Worm (Caenorhabditis elegans) whole organism, L1 larva: ENCODE results near the gene flp-27.

Source experiments
- C04F5.9 ChIP-seq: sonication (generic microtip); optimal IDR thresholded peaks from 2 replicates; lab custom pipeline; 2016; ENCODE audit warnings: missing genetic modification characterization, missing compliant biosample characterization
- C34B4.2 ChIP-seq: sonication (generic microtip); optimal IDR thresholded peaks from 2 replicates; lab custom pipeline; 2017; ENCODE audit warnings: mild to moderate bottlenecking, missing genetic modification characterization, missing compliant biosample characterization
- Y116A8C.19 ChIP-seq: sonication (generic microtip); optimal IDR thresholded peaks from 2 replicates; lab custom pipeline; 2016; ENCODE audit warnings: missing compliant biosample characterization, missing genetic modification characterization, borderline replicate concordance
- aly-2 ChIP-seq: fragments of 150-350 bp; optimal IDR thresholded peaks from 2 replicates; lab custom pipeline; 2014; ENCODE audit warnings: missing biosample characterization, missing genetic modification characterization
- blmp-1 ChIP-seq: fragments of 150-350 bp; optimal IDR thresholded peaks from 2 replicates; lab custom pipeline; 2014; ENCODE audit warnings: missing biosample characterization, missing genetic modification characterization
- ceh-8 ChIP-seq: fragments of 200-800 bp; sonication (Bioruptor generic); optimal IDR thresholded peaks from 2 replicates; lab custom pipeline; 2018; ENCODE audit warnings: mild to moderate bottlenecking, missing genetic modification characterization, moderate library complexity, missing compliant biosample characterization
- ceh-82 ChIP-seq, 3 experiments: fragments of 150-350 bp in 1 of 3; sonication (generic microtip) in 2 of 3; optimal IDR thresholded peaks; 2 replicates each; lab custom pipeline; 2014 to 2017; ENCODE audit warnings: missing biosample characterization in 3 of 3, missing genetic modification characterization in 3 of 3
- ceh-88 ChIP-seq: fragments of 200-800 bp; sonication (Bioruptor generic); IDR thresholded peaks from 2 replicates; pipeline ENCODE4 v1.3.6; 2022; ENCODE audit warnings: missing genetic modification characterization, missing compliant biosample characterization
- dpl-1 ChIP-seq, 3 experiments: fragments of 150-350 bp in 2 of 3; sonication (generic microtip) in 1 of 3; optimal IDR thresholded peaks; 2 replicates each; lab custom pipeline; 2014 to 2017; ENCODE audit warnings: missing biosample characterization in 3 of 3, missing genetic modification characterization in 3 of 3, missing genetic modification reagents in 3 of 3
- dsc-1 ChIP-seq: sonication (generic microtip); optimal IDR thresholded peaks from 2 replicates; lab custom pipeline; 2016; ENCODE audit warnings: mild to moderate bottlenecking, missing genetic modification characterization, missing compliant biosample characterization
- efl-1 ChIP-seq, 4 experiments: fragments of 150-350 bp; optimal IDR thresholded peaks in 3 of 4; peaks in 1 of 4; 1 replicate in 1 of 4; 2 replicates in 3 of 4; lab custom pipeline; 2014; ENCODE audit warnings: missing biosample characterization in 2 of 4, missing genetic modification characterization in 2 of 4, missing genetic modification reagents in 2 of 4
- egl-13 ChIP-seq: sonication (generic microtip); optimal IDR thresholded peaks from 2 replicates; lab custom pipeline; 2016; ENCODE audit warnings: missing genotype, missing genetic modification reagents, missing genetic modification characterization, missing compliant biosample characterization
- elt-2 ChIP-seq: sonication (generic microtip); optimal IDR thresholded peaks from 2 replicates; lab custom pipeline; 2016; ENCODE audit warnings: missing genetic modification characterization, mild to moderate bottlenecking, inconsistent platforms, missing compliant biosample characterization, missing genetic modification reagents
- fkh-8 ChIP-seq: sonication (generic microtip); optimal IDR thresholded peaks from 2 replicates; lab custom pipeline; 2016; ENCODE audit warnings: mild to moderate bottlenecking, missing genetic modification characterization, missing compliant biosample characterization
- fos-1 ChIP-seq: fragments of 150-350 bp; optimal IDR thresholded peaks from 2 replicates; lab custom pipeline; 2014; ENCODE audit warnings: missing biosample characterization, missing genetic modification characterization
- grh-1 ChIP-seq: fragments of 200-800 bp; sonication (Bioruptor generic); IDR thresholded peaks from 2 replicates; pipeline ENCODE4 v1.3.6; 2022; ENCODE audit warnings: missing genetic modification reagents, missing genetic modification characterization, missing compliant biosample characterization
- hpl-2 ChIP-seq: fragments of 150-350 bp; optimal IDR thresholded peaks from 2 replicates; lab custom pipeline; 2014; ENCODE audit warnings: missing biosample characterization, missing genetic modification reagents, missing genetic modification characterization
- jun-1 ChIP-seq: fragments of 150-350 bp; optimal IDR thresholded peaks from 2 replicates; lab custom pipeline; 2014; ENCODE audit warnings: missing biosample characterization, missing genetic modification reagents, missing genetic modification characterization
- lin-13 ChIP-seq: fragments of 150-350 bp; optimal IDR thresholded peaks from 2 replicates; lab custom pipeline; 2014; ENCODE audit warnings: missing biosample characterization, missing genetic modification reagents, missing genetic modification characterization
- lin-14 ChIP-seq: fragments of 200-800 bp; sonication (Bioruptor generic); optimal IDR thresholded peaks from 2 replicates; lab custom pipeline; 2018; ENCODE audit warnings: mild to moderate bottlenecking, missing genetic modification characterization, moderate library complexity, missing compliant biosample characterization
- lin-35 ChIP-seq, 2 experiments: fragments of 150-350 bp; optimal IDR thresholded peaks; 2 replicates each; lab custom pipeline; 2014; ENCODE audit warnings: missing biosample characterization in 2 of 2, missing genetic modification characterization in 2 of 2, missing genetic modification reagents in 2 of 2
- lir-3 ChIP-seq: sonication (generic microtip); optimal IDR thresholded peaks from 2 replicates; lab custom pipeline; 2016; ENCODE audit warnings: mild to moderate bottlenecking, missing genetic modification characterization, moderate library complexity, missing compliant biosample characterization; ENCODE audit not compliant: poor library complexity
- mab-9 ChIP-seq: fragments of 200-800 bp; sonication (Bioruptor generic); IDR thresholded peaks from 2 replicates; pipeline ENCODE4 v1.3.6; 2022; ENCODE audit warnings: missing genetic modification reagents, missing genetic modification characterization, missing compliant biosample characterization
- mef-2 ChIP-seq: fragments of 150-350 bp; optimal IDR thresholded peaks from 2 replicates; lab custom pipeline; 2014; ENCODE audit warnings: missing biosample characterization, missing genetic modification characterization
- mep-1 ChIP-seq: fragments of 150-350 bp; optimal IDR thresholded peaks from 2 replicates; lab custom pipeline; 2014; ENCODE audit warnings: missing biosample characterization, missing genetic modification characterization
- nhr-12 ChIP-seq: sonication (generic microtip); optimal IDR thresholded peaks from 2 replicates; lab custom pipeline; 2017; ENCODE audit warnings: missing biosample characterization, missing genetic modification characterization
- nhr-237 ChIP-seq: fragments of 150-350 bp; optimal IDR thresholded peaks from 2 replicates; lab custom pipeline; 2014; ENCODE audit warnings: missing biosample characterization, missing genetic modification characterization
- nhr-28 ChIP-seq: fragments of 150-350 bp; optimal IDR thresholded peaks from 2 replicates; lab custom pipeline; 2014; ENCODE audit warnings: missing biosample characterization, missing genetic modification characterization
- nhr-77 ChIP-seq: fragments of 150-350 bp; optimal IDR thresholded peaks from 2 replicates; lab custom pipeline; 2014; ENCODE audit warnings: missing biosample characterization, missing genetic modification characterization
- nhr-84 ChIP-seq: sonication (generic microtip); optimal IDR thresholded peaks from 2 replicates; lab custom pipeline; 2017; ENCODE audit warnings: missing biosample characterization, missing genetic modification characterization
- nhr-85 ChIP-seq: sonication (generic microtip); peaks from one replicate; lab custom pipeline; 2016; ENCODE audit warnings: missing genetic modification characterization, inconsistent platforms, missing compliant biosample characterization
- nhr-90 ChIP-seq: sonication (generic microtip); optimal IDR thresholded peaks from 2 replicates; lab custom pipeline; 2016; ENCODE audit warnings: mild to moderate bottlenecking, missing genetic modification characterization, missing compliant biosample characterization; ENCODE audit not compliant: poor library complexity
- pag-3 ChIP-seq: sonication (generic microtip); optimal IDR thresholded peaks from 2 replicates; lab custom pipeline; 2017; ENCODE audit warnings: missing genetic modification characterization, mild to moderate bottlenecking, missing compliant biosample characterization, antibody characterized with exemption, borderline replicate concordance; ENCODE audit not compliant: insufficient read depth
- snpc-4 ChIP-seq: fragments of 150-350 bp; optimal IDR thresholded peaks from 2 replicates; lab custom pipeline; 2014; ENCODE audit warnings: missing biosample characterization, missing genetic modification characterization
- snu-23 ChIP-seq: sonication (generic microtip); optimal IDR thresholded peaks from 2 replicates; lab custom pipeline; 2016; ENCODE audit warnings: missing genetic modification characterization, missing compliant biosample characterization
- sox-4 ChIP-seq: sonication (generic microtip); optimal IDR thresholded peaks from 2 replicates; lab custom pipeline; 2016; ENCODE audit warnings: missing genetic modification characterization, missing compliant biosample characterization
- sptf-1 ChIP-seq: fragments of 150-350 bp; optimal IDR thresholded peaks from 2 replicates; lab custom pipeline; 2014; ENCODE audit warnings: missing biosample characterization, missing genetic modification characterization
- sup-37 ChIP-seq: fragments of 200-800 bp; sonication (Bioruptor generic); optimal IDR thresholded peaks from 2 replicates; lab custom pipeline; 2018; ENCODE audit warnings: mild to moderate bottlenecking, missing genetic modification characterization, missing compliant biosample characterization
- tbx-2 ChIP-seq: sonication (generic microtip); optimal IDR thresholded peaks from 2 replicates; lab custom pipeline; 2016; ENCODE audit warnings: missing genetic modification characterization, missing compliant biosample characterization
- tlp-1 ChIP-seq: fragments of 150-350 bp; optimal IDR thresholded peaks from 2 replicates; lab custom pipeline; 2014; ENCODE audit warnings: missing biosample characterization, missing genetic modification characterization
- unc-130 ChIP-seq: fragments of 150-350 bp; optimal IDR thresholded peaks from 2 replicates; lab custom pipeline; 2017; ENCODE audit warnings: missing biosample characterization, missing genetic modification characterization, inconsistent platforms
- unc-98 ChIP-seq: fragments of 200-800 bp; sonication (Bioruptor generic); IDR thresholded peaks from 2 replicates; pipeline ENCODE4 v1.3.6; 2022; ENCODE audit warnings: missing genetic modification characterization, missing compliant biosample characterization
- vab-15 ChIP-seq: sonication (generic microtip); optimal IDR thresholded peaks from 2 replicates; lab custom pipeline; 2017; ENCODE audit warnings: missing genotype, mild to moderate bottlenecking, missing genetic modification characterization, missing compliant biosample characterization
- ztf-4 ChIP-seq: fragments of 150-350 bp; optimal IDR thresholded peaks from 2 replicates; lab custom pipeline; 2014; ENCODE audit warnings: missing biosample characterization, missing genetic modification characterization

The flp-27 gene

DNA sequence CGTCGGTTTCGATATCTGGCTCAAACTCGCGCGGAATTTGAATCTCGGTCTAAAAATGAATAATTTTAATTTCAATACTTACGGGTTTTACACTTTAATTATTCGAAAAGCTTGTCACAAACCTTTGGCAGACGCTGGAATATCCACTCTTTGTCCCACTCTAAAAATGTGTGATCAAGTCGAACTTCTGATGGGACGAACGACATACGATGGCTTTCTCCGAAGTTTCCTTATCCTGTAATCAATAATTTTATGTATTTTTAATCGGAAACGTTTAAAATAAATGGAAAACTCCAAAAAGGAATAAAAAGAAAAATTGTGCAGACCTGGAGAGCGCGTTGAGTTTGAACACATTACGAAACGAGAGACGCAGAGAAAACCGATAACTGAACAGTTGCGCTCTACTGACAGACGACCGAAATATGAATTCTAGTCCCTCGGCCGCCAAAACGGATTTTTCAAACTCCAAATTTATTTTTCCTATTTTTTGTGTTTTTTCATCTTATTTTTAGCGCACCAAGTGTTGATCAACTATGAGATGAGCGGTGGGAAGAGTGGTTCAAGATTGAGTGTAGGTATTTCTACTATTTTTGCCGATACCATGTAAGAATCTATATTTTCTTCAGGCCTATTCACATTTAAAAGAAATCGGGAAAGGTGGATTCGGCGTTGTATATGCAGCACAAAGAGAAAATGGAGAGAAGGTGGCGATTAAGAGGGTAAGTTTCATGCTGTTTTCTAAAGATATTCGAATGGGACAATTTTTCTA lies 31.4 kb upstream of the flp-27 start, which contains the start of the genes sam-4, F59E12.17 and zyg-1 (continued):
- TF ChIP-seq vab-15 (tag; lab: Kevin White, UChicago), result no peak
- no peak for TF ChIP-seq C34B4.2 (tag; lab: Kevin White, UChicago)
- no peak for TF ChIP-seq blmp-1 (tag; lab: Kevin White, UChicago)
- no peak for TF ChIP-seq jun-1 (tag; lab: Kevin White, UChicago)
- TF ChIP-seq tlp-1, result no peak
- TF ChIP-seq nhr-85 (tag; lab: Kevin White, UChicago), result peak; percentile 74
- no peak for TF ChIP-seq nhr-12 (tag; lab: Kevin White, UChicago)
- peak; percentile 68 to 87 (median 77) for TF ChIP-seq dpl-1 (GFP tag; optimal IDR thresholded peaks at IDR 0.05; lab: Kevin White, UChicago)
- TF ChIP-seq lir-3, result peak; percentile 77
- no peak for TF ChIP-seq pag-3 (tag; lab: Kevin White, UChicago)
- TF ChIP-seq nhr-28 (tag; lab: Kevin White, UChicago), result no peak
- TF ChIP-seq ceh-8 (GFP tag; lab: Kevin White, UChicago), result no peak
- TF ChIP-seq nhr-90 (tag; lab: Kevin White, UChicago), result peak; percentile 18
- no peak for TF ChIP-seq nhr-84 (tag; lab: Kevin White, UChicago)
- TF ChIP-seq ceh-88, result no peak
- no peak for TF ChIP-seq unc-130 (tag; lab: Kevin White, UChicago)
- no peak for TF ChIP-seq fos-1 (tag; lab: Kevin White, UChicago)
- no peak for TF ChIP-seq egl-13 (tag; lab: Kevin White, UChicago)
- no peak for TF ChIP-seq sox-4
- TF ChIP-seq nhr-77, result no peak
- peak; percentile 8 to 84 (median 37) for TF ChIP-seq ceh-82 (tag; optimal IDR thresholded peaks at IDR 0.05; lab: Kevin White, UChicago)
- TF ChIP-seq lin-13 (GFP tag; lab: Kevin White, UChicago), result no peak
- TF ChIP-seq grh-1 (GFP tag; lab: Robert Waterston, UW), result no peak
- no peak for TF ChIP-seq nhr-237
- TF ChIP-seq hpl-2 (GFP tag; lab: Kevin White, UChicago), result peak; percentile 42
- peak; percentile 78 to 83 for TF ChIP-seq efl-1 (optimal IDR thresholded peaks at IDR 0.05; lab: Kevin White, UChicago)
- peak; percentile 85 to 98 for TF ChIP-seq efl-1 (GFP tag; optimal IDR thresholded peaks at IDR 0.05 in 1 of 2; lab: Kevin White, UChicago)
- TF ChIP-seq unc-98 (GFP tag; lab: Robert Waterston, UW), result no peak
- no peak for TF ChIP-seq sptf-1 (tag; lab: Kevin White, UChicago)
- peak; percentile 53 for TF ChIP-seq snpc-4 (tag; lab: Kevin White, UChicago)
- peak; percentile 68 for TF ChIP-seq snu-23 (GFP tag; lab: Kevin White, UChicago)
- TF ChIP-seq mep-1 (tag; lab: Kevin White, UChicago), result peak; percentile 65
- TF ChIP-seq aly-2 (tag; lab: Kevin White, UChicago), result no peak
- no peak for TF ChIP-seq C04F5.9 (tag; lab: Kevin White, UChicago)

DNA sequence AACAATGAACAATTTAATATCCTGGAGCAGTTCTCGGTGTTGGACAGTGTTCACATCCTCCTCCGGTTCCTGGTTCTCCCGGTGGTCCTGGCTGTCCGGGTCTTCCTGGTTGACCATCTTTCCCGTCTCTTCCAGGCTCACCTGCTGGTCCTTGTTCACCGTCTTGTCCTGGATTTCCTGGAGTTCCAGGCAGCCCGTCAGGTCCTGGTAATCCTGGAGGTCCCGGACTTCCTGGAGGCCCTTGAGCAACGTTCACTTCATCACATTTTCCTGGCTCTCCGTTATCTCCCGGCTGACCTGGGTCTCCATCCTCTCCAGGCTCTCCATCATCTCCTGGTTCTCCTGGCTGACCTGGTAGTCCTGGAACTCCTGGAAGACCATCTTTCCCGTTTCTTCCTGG lies 29.4 kb upstream of the flp-27 start:
- TF ChIP-seq sox-4, result no peak
- no peak for TF ChIP-seq efl-1 (optimal IDR thresholded peaks at IDR 0.05; lab: Kevin White, UChicago)
- peak in 1 of 2 experiments; percentile 35 for TF ChIP-seq efl-1 (GFP tag; optimal IDR thresholded peaks at IDR 0.05 in 1 of 2; lab: Kevin White, UChicago)

DNA sequence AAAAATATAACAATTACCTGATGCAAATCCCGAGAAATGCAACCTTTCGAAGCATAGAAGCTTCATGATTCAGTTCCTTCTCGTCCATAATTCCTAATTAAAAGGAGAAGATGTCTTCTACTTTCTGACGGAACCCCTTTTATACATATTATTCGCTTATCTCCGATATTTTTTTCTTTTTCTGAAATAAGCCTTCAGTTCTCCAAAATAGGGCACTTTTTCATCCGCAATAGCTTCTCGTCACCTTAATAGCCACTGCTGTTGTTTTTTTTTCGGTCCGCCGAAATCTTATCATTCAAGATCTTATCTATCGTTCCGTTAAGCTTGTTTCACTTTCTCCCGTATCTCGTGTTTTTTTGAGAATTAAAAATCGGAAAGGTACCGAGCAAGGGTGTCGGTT lies 28.5 kb upstream of the flp-27 start, which contains the start of gene bli-2:
Gene bli-2 (minus strand): TSS at position 101 of the 400 bp plus-strand sequence.
- TF ChIP-seq elt-2 (no peak), egl-13 (tag; lab: Kevin White, UChicago) (no peak)

DNA sequence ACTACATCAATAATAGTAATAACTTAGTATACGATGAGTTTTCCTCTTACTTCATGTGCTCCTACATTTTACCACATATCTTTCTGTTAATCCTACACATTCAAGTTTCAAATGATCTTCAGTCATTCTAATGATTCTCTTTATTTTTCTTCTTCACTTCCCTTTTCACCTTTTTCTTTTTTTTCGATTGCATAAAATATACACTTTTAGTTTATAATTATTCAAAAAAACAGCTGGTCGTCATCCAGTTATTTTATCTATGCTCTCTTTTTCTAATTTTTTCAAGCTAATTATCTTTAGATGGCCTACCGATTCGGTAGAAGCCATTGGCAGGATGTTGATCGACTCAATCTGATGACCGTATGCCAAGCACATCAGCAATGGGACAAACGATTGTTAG lies 26.6 kb upstream of the flp-27 start, which contains the start of gene F59E12.1:
Gene F59E12.1 (plus strand): TSS at position 301 of the 400 bp plus-strand sequence.
- TF ChIP-seq nhr-85 (tag; lab: Kevin White, UChicago), result no peak
- no peak for TF ChIP-seq sox-4
- TF ChIP-seq mef-2 (tag; lab: Kevin White, UChicago), result no peak
- no peak for TF ChIP-seq dsc-1 (tag; lab: Kevin White, UChicago)
- no peak for TF ChIP-seq tlp-1
- no peak for TF ChIP-seq lin-35 (GFP tag; optimal IDR thresholded peaks at IDR 0.05; lab: Kevin White, UChicago)
- TF ChIP-seq sup-37, result no peak
- TF ChIP-seq C04F5.9 (tag; lab: Kevin White, UChicago), result no peak
- no peak for TF ChIP-seq grh-1 (GFP tag; lab: Robert Waterston, UW)
- TF ChIP-seq ztf-4 (tag; lab: Kevin White, UChicago), result no peak
- TF ChIP-seq lin-14 (GFP tag; lab: Kevin White, UChicago), result no peak
- no peak for TF ChIP-seq nhr-28 (tag; lab: Kevin White, UChicago)
- TF ChIP-seq tbx-2 (tag; lab: Kevin White, UChicago), result no peak
- TF ChIP-seq snpc-4 (tag; lab: Kevin White, UChicago), result no peak
- TF ChIP-seq mab-9 (GFP tag; lab: Robert Waterston, UW), result no peak
- no peak for TF ChIP-seq jun-1 (tag; lab: Kevin White, UChicago)
- TF ChIP-seq fkh-8 (tag; lab: Kevin White, UChicago), result no peak
- no peak for TF ChIP-seq Y116A8C.19 (tag; lab: Kevin White, UChicago)
